Worm (Caenorhabditis elegans) whole organism, young adult: ENCODE results near the gene gcsh-1.
"Not testable (repeated sequence)": the region's sequence is repeated elsewhere in the genome, so short reads cannot be mapped to it uniquely, and the experiment has no call there.

Experiments
- F49E8.2 ChIP-seq: sonication (generic microtip); optimal IDR thresholded peaks from 3 replicates; lab custom pipeline; 2017; ENCODE audit warnings: missing genetic modification characterization, mild to moderate bottlenecking, missing compliant biosample characterization, antibody characterized with exemption, moderate library complexity; ENCODE audit not compliant: insufficient read depth
- gei-17 ChIP-seq: fragments of 200-800 bp; sonication (Bioruptor generic); optimal IDR thresholded peaks from 2 replicates; lab custom pipeline; 2018; ENCODE audit warnings: mild to moderate bottlenecking, missing genetic modification characterization, missing compliant biosample characterization
- hmg-1.2 ChIP-seq: fragments of 200-800 bp; sonication (Bioruptor generic); IDR thresholded peaks from 2 replicates; pipeline ENCODE4 v1.3.6; 2022; ENCODE audit warnings: missing genetic modification reagents, missing genetic modification characterization, missing compliant biosample characterization
- madf-3 ChIP-seq: fragments of 200-800 bp; sonication (Bioruptor generic); IDR thresholded peaks from 2 replicates; pipeline ENCODE4 v1.3.6; 2022; ENCODE audit warnings: missing genetic modification reagents, missing genetic modification characterization, missing compliant biosample characterization
- snpc-4 ChIP-seq, 5 experiments: fragments of 150-350 bp in 1 of 5; sonication (generic microtip) in 4 of 5; optimal IDR thresholded peaks; 2 replicates each; lab custom pipeline; 2014 to 2018; ENCODE audit warnings: missing genetic modification characterization in 5 of 5, missing biosample characterization in 3 of 5, antibody characterized with exemption in 2 of 5, mild to moderate bottlenecking in 2 of 5, missing compliant biosample characterization in 2 of 5, missing genotype in 2 of 5, moderate library complexity in 2 of 5, missing genetic modification reagents in 1 of 5
- unc-130 ChIP-seq: sonication (generic microtip); optimal IDR thresholded peaks from 2 replicates; lab custom pipeline; 2016; ENCODE audit warnings: missing genetic modification reagents, missing genetic modification characterization, missing compliant biosample characterization

ce11 chrX:14525081-14525324 lies 10.1 kb upstream of the gcsh-1 start, which contains the start of gene nspc-17:
- not testable (repeated sequence) for TF ChIP-seq snpc-4 (GFP tag; optimal IDR thresholded peaks at IDR 0.05; lab: Kevin White, UChicago); snpc-4 (tag; optimal IDR thresholded peaks at IDR 0.05; lab: Kevin White, UChicago); hmg-1.2 (GFP tag; lab: Robert Waterston, UW); F49E8.2 (tag; lab: Kevin White, UChicago); gei-17; unc-130 (GFP tag; lab: Kevin White, UChicago); madf-3 (GFP tag; lab: Robert Waterston, UW)
